Fruit fly (Drosophila melanogaster): ENCODE data around the gene SdhCL.

Gene SdhCL

dm6 chr3R:11081701-11082100 lies 33.8 kb downstream of the SdhCL start (continued):
- TF ChIP-seq Oli (tag; optimal IDR thresholded peaks at IDR 0.05): peak; percentile 29
- TF ChIP-seq CG2678 (tag; optimal IDR thresholded peaks at IDR 0.05): peak; percentile 65
- 0 out of 3 replicates have a peak, but pooled peaks have one; percentile 24 for TF ChIP-seq row (GFP tag; IDR thresholded peaks at IDR 0.05)
- no peak for TF ChIP-seq MESR4 (GFP tag; optimal IDR thresholded peaks at IDR 0.05)
- TF ChIP-seq CG18619 (GFP tag; optimal IDR thresholded peaks at IDR 0.05): peak; percentile 3
- no peak for TF ChIP-seq Hr39 (optimal IDR thresholded peaks at IDR 0.05)
- no peak for TF ChIP-seq Nf-YC (tag; optimal IDR thresholded peaks at IDR 0.05)
- TF ChIP-seq CG1024 (GFP tag; IDR thresholded peaks at IDR 0.05): no peak
- peak; percentile 43 for TF ChIP-seq D19B (GFP tag; optimal IDR thresholded peaks at IDR 0.05)
- TF ChIP-seq tx (GFP tag; optimal IDR thresholded peaks at IDR 0.05): no peak
- TF ChIP-seq cg (GFP tag; optimal IDR thresholded peaks at IDR 0.05): no peak
- TF ChIP-seq Meics (GFP tag; optimal IDR thresholded peaks at IDR 0.05): peak; percentile 36
- no peak for TF ChIP-seq stc (GFP tag; IDR thresholded peaks at IDR 0.05)
- no peak for TF ChIP-seq lola (GFP tag; optimal IDR thresholded peaks at IDR 0.05)
- no peak for TF ChIP-seq ap (GFP tag; IDR thresholded peaks at IDR 0.05)
- no peak for TF ChIP-seq CG9609 (GFP tag; optimal IDR thresholded peaks at IDR 0.05)
- TF ChIP-seq CG3847 (GFP tag; IDR thresholded peaks at IDR 0.05): no peak
- TF ChIP-seq Hand (GFP tag; optimal IDR thresholded peaks at IDR 0.05): no peak
- TF ChIP-seq Sox102F (GFP tag; optimal IDR thresholded peaks at IDR 0.05): peak; percentile 39
- no peak for TF ChIP-seq CG4424 (GFP tag; optimal IDR thresholded peaks at IDR 0.05)
- peak; percentile 11 for TF ChIP-seq Hmr (GFP tag; optimal IDR thresholded peaks at IDR 0.05)
- no peak for TF ChIP-seq grn (GFP tag; optimal IDR thresholded peaks at IDR 0.05)
- TF ChIP-seq CkIIα-i1 (GFP tag; IDR thresholded peaks at IDR 0.05): no peak
- no peak for TF ChIP-seq pfk (GFP tag; optimal IDR thresholded peaks at IDR 0.05)
- TF ChIP-seq CG11504 (tag; optimal IDR thresholded peaks at IDR 0.05): peak; percentile 40
- peak; percentile 59 for TF ChIP-seq CG7556 (GFP tag; optimal IDR thresholded peaks at IDR 0.05)
- no peak for TF ChIP-seq CG14050 (GFP tag; IDR thresholded peaks at IDR 0.05)

Data from whole organism, embryonic.